Fruit fly (Drosophila melanogaster): Measurements from ENCODE around the gene CG9536.

The CG9536 gene

DNA sequence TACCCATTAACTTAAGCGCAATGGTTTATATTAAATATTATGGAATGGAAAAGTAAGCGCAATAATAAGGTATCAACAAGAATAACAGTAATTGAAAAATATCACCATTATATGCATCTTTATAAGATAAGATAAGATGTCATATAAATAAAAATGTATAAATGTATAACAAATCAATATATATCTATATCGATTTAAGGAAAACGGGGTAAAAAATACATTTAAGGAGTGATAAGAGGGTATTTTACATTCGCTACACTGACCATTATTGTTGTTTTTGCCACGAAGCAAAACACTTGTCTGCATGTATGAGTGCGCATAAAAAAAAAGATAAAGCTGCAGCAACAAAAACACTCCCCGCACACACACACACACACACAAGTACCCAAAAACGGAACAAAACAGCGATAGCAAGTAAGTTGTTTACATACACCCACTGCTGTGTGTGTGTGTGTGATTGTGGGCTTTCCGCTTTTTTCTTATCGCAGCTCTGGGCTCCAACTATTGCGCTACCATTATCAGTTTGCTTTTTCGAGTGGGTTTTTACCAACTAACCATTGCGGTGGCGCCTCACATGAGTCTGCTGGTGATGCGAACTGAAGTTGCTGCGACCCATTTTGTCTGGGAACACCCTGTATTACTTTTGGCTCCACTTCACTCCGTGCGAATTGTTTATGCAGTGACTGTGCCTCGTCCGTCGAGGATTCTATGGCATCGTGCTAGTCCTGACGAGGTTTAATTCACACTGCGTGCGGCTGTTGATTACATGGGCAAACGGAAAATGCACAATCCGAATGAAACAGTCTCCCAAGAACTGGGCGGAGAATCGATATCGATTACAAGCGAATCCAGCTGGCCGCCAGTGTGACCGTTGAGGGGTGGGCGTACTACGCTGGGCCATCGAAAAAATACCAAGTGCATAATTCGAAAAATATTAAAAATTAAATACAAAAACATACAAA is 3.4 kb downstream of the CG9536 start, which contains the start of gene mmy (continued):
- TF ChIP-seq Taf1 (GFP tag; IDR thresholded peaks at IDR 0.05) = no peak
- no peak for TF ChIP-seq CG17612 (GFP tag; IDR thresholded peaks at IDR 0.05)
- TF ChIP-seq CG17359 (tag; optimal IDR thresholded peaks at IDR 0.05) = peak; percentile 56
- peak; percentile 8 to 16 for TF ChIP-seq dpn (GFP tag; optimal IDR thresholded peaks at IDR 0.05)
- TF ChIP-seq Hsf (GFP tag; optimal IDR thresholded peaks at IDR 0.05) = peak; percentile 1
- peak; percentile 61 for TF ChIP-seq bcd (GFP tag; optimal IDR thresholded peaks at IDR 0.05)
- TF ChIP-seq ERR (GFP tag; optimal IDR thresholded peaks at IDR 0.05) = peak; percentile 50
- peak; percentile 86 for TF ChIP-seq CG9797 (GFP tag; optimal IDR thresholded peaks at IDR 0.05)
- peak; percentile 6 for TF ChIP-seq CG1529 (GFP tag; optimal IDR thresholded peaks at IDR 0.05)
- no peak for TF ChIP-seq CG1024 (GFP tag; IDR thresholded peaks at IDR 0.05)
- peak; percentile 7 for TF ChIP-seq oc (tag; optimal IDR thresholded peaks at IDR 0.05)
- no peak for TF ChIP-seq zfh2 (GFP tag; optimal IDR thresholded peaks at IDR 0.05)
- peak; percentile 29 for TF ChIP-seq ftz-f1 (GFP tag; optimal IDR thresholded peaks at IDR 0.05)
- peak; percentile 43 for TF ChIP-seq az2 (GFP tag; optimal IDR thresholded peaks at IDR 0.05)
- TF ChIP-seq lmd (GFP tag; IDR thresholded peaks at IDR 0.05) = peak; percentile 49
- TF ChIP-seq Scr (GFP tag; IDR thresholded peaks at IDR 0.05; ENCODE audit: partially characterized antibody) = peak; percentile 46
- peak; percentile 4 for TF ChIP-seq caup (GFP tag; optimal IDR thresholded peaks at IDR 0.05; ENCODE audit: severe bottlenecking)
- TF ChIP-seq CG7839 (tag; optimal IDR thresholded peaks at IDR 0.05) = peak; percentile 74
- peak; percentile 1 for TF ChIP-seq CG1233 (GFP tag; optimal IDR thresholded peaks at IDR 0.05)
- TF ChIP-seq H2.0 (GFP tag; IDR thresholded peaks at IDR 0.05) = no peak; the same call in 1 of the 2 replicates
- TF ChIP-seq prd (optimal IDR thresholded peaks at IDR 0.05) = no peak
- TF ChIP-seq prd (GFP tag; IDR thresholded peaks at IDR 0.05) = peak; percentile 26; the same call in 1 of the 3 replicates
- no peak for TF ChIP-seq CG11247 (GFP tag; IDR thresholded peaks at IDR 0.05)
- no peak for TF ChIP-seq CG3838 (GFP tag; optimal IDR thresholded peaks at IDR 0.05)
- TF ChIP-seq tio (GFP tag; optimal IDR thresholded peaks at IDR 0.05) = peak; percentile 27
- 0 out of 2 replicates have a peak, but pooled peaks have one; percentile 24 for TF ChIP-seq CG14441 (GFP tag; IDR thresholded peaks at IDR 0.05)
- no peak for TF ChIP-seq CG10959 (GFP tag; IDR thresholded peaks at IDR 0.05)
- TF ChIP-seq CG2120 (GFP tag; optimal IDR thresholded peaks at IDR 0.05) = peak; percentile 37
- TF ChIP-seq ac (GFP tag; optimal IDR thresholded peaks at IDR 0.05) = no peak
- TF ChIP-seq CG5245 (GFP tag; optimal IDR thresholded peaks at IDR 0.05) = no peak
- TF ChIP-seq CoRest (tag; optimal IDR thresholded peaks at IDR 0.05) = peak; percentile 69
- no peak for TF ChIP-seq hth (optimal IDR thresholded peaks at IDR 0.05)
- TF ChIP-seq Atf6 (GFP tag; IDR thresholded peaks at IDR 0.05) = peak; percentile 9; the same call in 1 of the 2 replicates
- 0 out of 2 replicates have a peak, but pooled peaks have one; percentile 9 for TF ChIP-seq CG32767 (GFP tag; IDR thresholded peaks at IDR 0.05)
- TF ChIP-seq CG30403 (GFP tag; optimal IDR thresholded peaks at IDR 0.05) = peak; percentile 52
- TF ChIP-seq gro (GFP tag; optimal IDR thresholded peaks at IDR 0.05) = peak; percentile 64
- TF ChIP-seq chn (GFP tag; optimal IDR thresholded peaks at IDR 0.05) = no peak
- TF ChIP-seq unc-4 (GFP tag; IDR thresholded peaks at IDR 0.05; ENCODE audit: partially characterized antibody) = peak; percentile 38; the same call in 1 of the 2 replicates
- TF ChIP-seq nau (GFP tag; optimal IDR thresholded peaks at IDR 0.05) = peak; percentile 46
- TF ChIP-seq fd96Cb (tag; optimal IDR thresholded peaks at IDR 0.05) = peak; percentile 47
- peak; percentile 86 for TF ChIP-seq Aef1 (GFP tag; IDR thresholded peaks at IDR 0.05)
- TF ChIP-seq CG6689 (GFP tag; IDR thresholded peaks at IDR 0.05) = peak; percentile 48; the same call in 1 of the 2 replicates
- TF ChIP-seq CG2116 (GFP tag; optimal IDR thresholded peaks at IDR 0.05) = peak; percentile 38
- TF ChIP-seq Opbp (GFP tag; IDR thresholded peaks at IDR 0.05; ENCODE audit: partially characterized antibody) = peak; percentile 44; the same call in 1 of the 3 replicates
- no peak for TF ChIP-seq Hr39 (optimal IDR thresholded peaks at IDR 0.05)
- no peak for TF ChIP-seq CG11723 (GFP tag; optimal IDR thresholded peaks at IDR 0.05)
- TF ChIP-seq YL-1 (GFP tag; optimal IDR thresholded peaks at IDR 0.05) = peak; percentile 29
- TF ChIP-seq CG3847 (GFP tag; IDR thresholded peaks at IDR 0.05) = 0 out of 2 replicates have a peak, but pooled peaks have one; percentile 13
- TF ChIP-seq sr (GFP tag; IDR thresholded peaks at IDR 0.05) = peak; percentile 54; the same call in 2 of the 3 replicates
